Worm (Caenorhabditis elegans) whole organism, mixed stage, embryonic: ENCODE data around the gene aagr-1.

Experiments used
- elt-1 ChIP-seq: sonication (generic microtip); optimal IDR thresholded peaks from 2 replicates; lab custom pipeline; 2017; ENCODE audit warnings: missing genetic modification characterization, mild to moderate bottlenecking, missing compliant biosample characterization, antibody characterized with exemption, moderate library complexity, borderline replicate concordance; ENCODE audit not compliant: insufficient read depth
- flh-1 ChIP-seq: fragments of 200-800 bp; sonication (Bioruptor generic); optimal IDR thresholded peaks from 2 replicates; lab custom pipeline; 2018; ENCODE audit warnings: mild to moderate bottlenecking, missing genetic modification characterization, moderate library complexity, missing compliant biosample characterization
- mab-5 ChIP-seq: fragments of 150-350 bp; optimal IDR thresholded peaks from 2 replicates; lab custom pipeline; 2014; ENCODE audit warnings: missing biosample characterization, missing genetic modification characterization
- mep-1 ChIP-seq: fragments of 150-350 bp; optimal IDR thresholded peaks from 2 replicates; lab custom pipeline; 2017; ENCODE audit warnings: missing biosample characterization, missing genetic modification reagents, missing genetic modification characterization, inconsistent platforms
- nhr-12 ChIP-seq: fragments of 150-350 bp; optimal IDR thresholded peaks from 2 replicates; lab custom pipeline; 2014; ENCODE audit warnings: missing biosample characterization, missing genetic modification characterization
- snpc-4 ChIP-seq: fragments of 150-350 bp; optimal IDR thresholded peaks from 2 replicates; lab custom pipeline; 2014; ENCODE audit warnings: missing biosample characterization, missing genetic modification characterization
- sptf-1 ChIP-seq: sonication (generic microtip); optimal IDR thresholded peaks from 2 replicates; lab custom pipeline; 2017; ENCODE audit warnings: mild to moderate bottlenecking, missing genetic modification characterization, moderate library complexity, missing compliant biosample characterization
- unc-39 ChIP-seq: fragments of 150-350 bp; optimal IDR thresholded peaks from 2 replicates; lab custom pipeline; 2014; ENCODE audit warnings: missing biosample characterization, missing genetic modification characterization
- ztf-11 ChIP-seq: fragments of 150-350 bp; optimal IDR thresholded peaks from 2 replicates; lab custom pipeline; 2014; ENCODE audit warnings: missing biosample characterization, missing genetic modification characterization

DNA sequence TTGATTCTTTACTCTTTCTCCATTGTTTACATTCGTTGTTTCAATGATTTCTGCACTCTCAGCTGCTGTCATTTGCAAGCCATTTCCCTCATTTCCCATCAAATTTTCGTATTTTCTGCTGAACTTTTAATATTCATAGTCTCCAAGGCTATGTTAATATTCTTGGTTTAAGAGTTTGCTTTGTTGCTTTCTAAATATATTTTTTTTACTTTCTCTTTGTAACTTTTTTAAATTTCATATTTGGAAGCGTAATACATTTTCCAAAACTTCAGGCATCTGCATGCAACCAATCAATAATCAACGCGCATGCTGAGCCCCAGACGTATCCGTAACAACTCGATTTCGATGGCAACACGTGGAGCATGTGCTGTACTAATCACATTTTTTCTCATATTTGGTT, 5.5 kb upstream of the aagr-1 start, which contains the start of gene sqv-1:
- TF ChIP-seq ztf-11 (tag; lab: Kevin White, UChicago) (no peak), nhr-12 (tag; lab: Kevin White, UChicago) (no peak), mep-1 (tag; lab: Kevin White, UChicago) (no peak), flh-1 (GFP tag; lab: Kevin White, UChicago) (no peak), elt-1 (tag; lab: Kevin White, UChicago) (no peak), sptf-1 (tag; lab: Kevin White, UChicago) (no peak), snpc-4 (no peak), unc-39 (tag; lab: Kevin White, UChicago) (no peak), mab-5 (tag; lab: Kevin White, UChicago) (no peak)
